Fruit fly (Drosophila melanogaster): ENCODE measurements around the gene Tsp86D.

The Tsp86D gene

DNA sequence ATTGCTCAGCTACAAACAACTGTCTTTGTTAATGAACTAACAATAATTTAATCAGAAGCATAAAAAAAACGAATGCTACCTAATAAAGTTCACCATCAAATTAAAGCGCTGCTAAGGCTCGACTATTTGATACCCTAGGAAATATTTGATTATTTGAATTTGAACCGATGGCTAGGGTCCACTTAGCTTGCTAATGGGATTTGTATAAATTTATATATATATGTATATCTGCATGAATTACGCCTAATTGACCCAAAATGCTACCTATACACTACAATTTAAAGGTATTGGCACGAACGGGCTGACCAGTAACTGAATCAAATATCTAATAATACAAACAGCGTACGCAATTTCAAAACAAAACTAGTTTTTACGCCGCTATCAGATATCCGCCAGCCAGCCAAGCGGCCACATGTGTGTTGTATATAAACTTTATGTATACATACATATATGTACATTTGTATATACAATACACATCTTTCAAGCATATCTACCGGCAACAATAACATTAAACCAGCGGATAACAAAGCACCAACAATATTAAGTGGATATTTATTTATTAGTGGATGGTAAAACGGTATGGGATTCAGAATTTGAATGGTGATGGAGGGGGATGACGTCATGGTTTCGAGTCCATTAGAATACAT, 15.6 kb downstream of the Tsp86D start (continued):
- TF ChIP-seq lov (optimal IDR thresholded peaks at IDR 0.05) = no peak
- peak; percentile 72; the same call in 2 of the 3 replicates for TF ChIP-seq lov (GFP tag; IDR thresholded peaks at IDR 0.05)
- no peak for TF ChIP-seq CG10959 (GFP tag; IDR thresholded peaks at IDR 0.05)
- TF ChIP-seq cas (GFP tag; IDR thresholded peaks at IDR 0.05) = peak; percentile 65
- no peak for TF ChIP-seq ac (GFP tag; optimal IDR thresholded peaks at IDR 0.05)
- peak; percentile 44 for TF ChIP-seq ssp (GFP tag; IDR thresholded peaks at IDR 0.05)
- TF ChIP-seq CG13894 (tag; optimal IDR thresholded peaks at IDR 0.05) = peak; percentile 74
- peak; percentile 80 for TF ChIP-seq CG14014 (GFP tag; IDR thresholded peaks at IDR 0.05)
- TF ChIP-seq croc (GFP tag; conservative IDR thresholded peaks at IDR 0.05) = no peak; the same call in 2 of the 3 replicates
- peak; percentile 59 for TF ChIP-seq mirr (GFP tag; optimal IDR thresholded peaks at IDR 0.05)
- TF ChIP-seq CG8281 (tag; optimal IDR thresholded peaks at IDR 0.05) = peak; percentile 54
- peak; percentile 89 for TF ChIP-seq caup (GFP tag; optimal IDR thresholded peaks at IDR 0.05; ENCODE audit: severe bottlenecking)
- peak; percentile 90 for TF ChIP-seq dysf (GFP tag; IDR thresholded peaks at IDR 0.05)
- TF ChIP-seq grn (GFP tag; optimal IDR thresholded peaks at IDR 0.05) = no peak
- no peak for TF ChIP-seq pb (GFP tag; optimal IDR thresholded peaks at IDR 0.05)
- peak; percentile 54 for TF ChIP-seq klu (GFP tag; IDR thresholded peaks at IDR 0.05)
- no peak for TF ChIP-seq D (optimal IDR thresholded peaks at IDR 0.05)
- peak; percentile 19 for TF ChIP-seq D (GFP tag; optimal IDR thresholded peaks at IDR 0.05)
- TF ChIP-seq tgo (GFP tag; IDR thresholded peaks at IDR 0.05) = peak; percentile 87
- no peak for TF ChIP-seq bigmax (GFP tag; optimal IDR thresholded peaks at IDR 0.05)
- peak; percentile 88 for TF ChIP-seq CG11504 (tag; optimal IDR thresholded peaks at IDR 0.05)
- peak; percentile 61 for TF ChIP-seq NfI (GFP tag; optimal IDR thresholded peaks at IDR 0.05)
- no peak for TF ChIP-seq CG12744 (GFP tag; optimal IDR thresholded peaks at IDR 0.05)
- TF ChIP-seq Fer3 (tag; optimal IDR thresholded peaks at IDR 0.05) = peak; percentile 80
- TF ChIP-seq CG31224 (GFP tag; IDR thresholded peaks at IDR 0.05) = peak; percentile 75
- no peak for TF ChIP-seq crc (GFP tag; optimal IDR thresholded peaks at IDR 0.05)
- peak; percentile 84; the same call in 2 of the 3 replicates for TF ChIP-seq ci (GFP tag; IDR thresholded peaks at IDR 0.05)
- TF ChIP-seq abd-A (tag; optimal IDR thresholded peaks at IDR 0.05) = peak; percentile 82
- TF ChIP-seq Atf-2 (GFP tag; optimal IDR thresholded peaks at IDR 0.05) = no peak
- no peak; the same call in 1 of the 2 replicates for TF ChIP-seq amos (GFP tag; IDR thresholded peaks at IDR 0.05; ENCODE audit: partially characterized antibody)
- no peak for TF ChIP-seq hb (GFP tag; IDR thresholded peaks at IDR 0.05; ENCODE audit: partially characterized antibody)
- no peak for TF ChIP-seq CG9609 (GFP tag; optimal IDR thresholded peaks at IDR 0.05)
- TF ChIP-seq ken (GFP tag; IDR thresholded peaks at IDR 0.05) = peak; percentile 79; the same call in 2 of the 3 replicates
- TF ChIP-seq CG2202 (tag; optimal IDR thresholded peaks at IDR 0.05) = no peak
- TF ChIP-seq CG7271 (tag; optimal IDR thresholded peaks at IDR 0.05) = no peak
- TF ChIP-seq so (GFP tag; IDR thresholded peaks at IDR 0.05) = peak; percentile 60; the same call in 1 of the 3 replicates
- no peak for TF ChIP-seq Doc3 (GFP tag; IDR thresholded peaks at IDR 0.05; ENCODE audit: partially characterized antibody)
- TF ChIP-seq CG4424 (GFP tag; optimal IDR thresholded peaks at IDR 0.05) = peak; percentile 69
- peak; percentile 80 for TF ChIP-seq Aef1 (GFP tag; IDR thresholded peaks at IDR 0.05)
- peak; percentile 56 for TF ChIP-seq CG6813 (GFP tag; optimal IDR thresholded peaks at IDR 0.05)
- peak; percentile 53; the same call in 1 of the 3 replicates for TF ChIP-seq CG2889 (GFP tag; IDR thresholded peaks at IDR 0.05)
- TF ChIP-seq MESR4 (GFP tag; optimal IDR thresholded peaks at IDR 0.05) = no peak
- no peak for TF ChIP-seq da (GFP tag; optimal IDR thresholded peaks at IDR 0.05)
- TF ChIP-seq CG4404 (GFP tag; IDR thresholded peaks at IDR 0.05) = peak; percentile 41
- no peak for TF ChIP-seq zen2 (GFP tag; IDR thresholded peaks at IDR 0.05; ENCODE audit: partially characterized antibody)
- TF ChIP-seq Eip74EF (GFP tag; optimal IDR thresholded peaks at IDR 0.05) = peak in 1 of 2 experiments; percentile 49
- TF ChIP-seq NC2β (GFP tag; optimal IDR thresholded peaks at IDR 0.05) = no peak
- TF ChIP-seq nerfin-2 (GFP tag; IDR thresholded peaks at IDR 0.05; ENCODE audit: partially characterized antibody) = no peak
- peak; percentile 22 for TF ChIP-seq sqz (GFP tag; optimal IDR thresholded peaks at IDR 0.05)
- TF ChIP-seq seq (GFP tag; IDR thresholded peaks at IDR 0.05) = no peak

Data from whole organism, embryonic.